Worm (Caenorhabditis elegans): ENCODE results near the gene fbxa-84.
"Not testable (repeated sequence)": the region's sequence is repeated elsewhere in the genome, so short reads cannot be mapped to it uniquely, and the experiment has no call there.

fbxa-84 gene

ce11 chrV:15211869-15212268, 29.6 kb downstream of the fbxa-84 start, which contains the start of gene sri-24:
Gene sri-24, plus strand, starts transcription at chrV:15212169.
- TF ChIP-seq pag-3 (tag; optimal IDR thresholded peaks at IDR 0.05; ENCODE audit: borderline replicate concordance, insufficient read depth); irx-1 (tag; optimal IDR thresholded peaks at IDR 0.05); nhr-71 (tag; optimal IDR thresholded peaks at IDR 0.05): not testable (repeated sequence)

- TF ChIP-seq snpc-4, lsy-2, ceh-82 (tag; optimal IDR thresholded peaks at IDR 0.05): not testable (repeated sequence)
Observed at ce11 chrV:15215175-15215574, 32.9 kb downstream of the fbxa-84 start, which contains the start of gene sri-26. Gene sri-26, plus strand, starts transcription at chrV:15215475.

ce11 chrV:15216705-15217104, 34.5 kb downstream of the fbxa-84 start, which contains the start of gene sri-25:
Gene sri-25, plus strand, starts transcription at chrV:15217005.
- TF ChIP-seq Y116A8C.19 (tag; optimal IDR thresholded peaks at IDR 0.05; ENCODE audit: borderline replicate concordance) (no peak), mab-9 (GFP tag; IDR thresholded peaks at IDR 0.05) (no peak), nhr-77 (tag; optimal IDR thresholded peaks at IDR 0.05) (no peak), nhr-19 (GFP tag; conservative IDR thresholded peaks at IDR 0.05) (no peak), pqm-1 (tag; optimal IDR thresholded peaks at IDR 0.05) (no peak), snu-23 (GFP tag; optimal IDR thresholded peaks at IDR 0.05) (no peak), elt-3 (tag; optimal IDR thresholded peaks at IDR 0.05) (no peak), lsy-2 (tag; optimal IDR thresholded peaks at IDR 0.05) (no peak), lin-14 (GFP tag; optimal IDR thresholded peaks at IDR 0.05) (no peak), C16A3.4 (tag; optimal IDR thresholded peaks at IDR 0.05) (no peak), sox-4 (tag; optimal IDR thresholded peaks at IDR 0.05) (no peak), ceh-63 (GFP tag; optimal IDR thresholded peaks at IDR 0.05) (no peak), efl-1 (optimal IDR thresholded peaks at IDR 0.05) (no peak), efl-1 (GFP tag; optimal IDR thresholded peaks at IDR 0.05 in 1 of 2) (no peak), mef-2 (tag; optimal IDR thresholded peaks at IDR 0.05) (no peak), skn-1 (tag; optimal IDR thresholded peaks at IDR 0.05) (no peak), egl-27 (tag; optimal IDR thresholded peaks at IDR 0.05) (no peak), unc-62 (GFP tag; optimal IDR thresholded peaks at IDR 0.05) (no peak)

ce11 chrV:15221330-15221729, 39.1 kb downstream of the fbxa-84 start, which contains the start of gene irld-25:
Gene irld-25, plus strand, starts transcription at chrV:15221630.
- no peak for TF ChIP-seq ztf-11 (tag; optimal IDR thresholded peaks at IDR 0.05)
- TF ChIP-seq elt-2 (tag; optimal IDR thresholded peaks at IDR 0.05) = no peak
- TF ChIP-seq F16B12.6 (tag; optimal IDR thresholded peaks at IDR 0.05) = no peak
- no peak for TF ChIP-seq xbp-1 (tag; optimal IDR thresholded peaks at IDR 0.05)

ce11 chrV:15223668-15224067, 41.4 kb downstream of the fbxa-84 start, which contains the start of gene srw-24:
Gene srw-24, plus strand, starts transcription at chrV:15223968.
- TF ChIP-seq nhr-77 (tag; optimal IDR thresholded peaks at IDR 0.05) (no peak), nhr-237 (tag; optimal IDR thresholded peaks at IDR 0.05) (no peak), elt-3 (tag; optimal IDR thresholded peaks at IDR 0.05) (no peak), nhr-85 (tag) (no peak), fkh-4 (tag; optimal IDR thresholded peaks at IDR 0.05; ENCODE audit: borderline replicate concordance) (no peak), ztf-4 (tag; optimal IDR thresholded peaks at IDR 0.05) (no peak), nhr-84 (tag; optimal IDR thresholded peaks at IDR 0.05) (no peak), F16B12.6 (tag; optimal IDR thresholded peaks at IDR 0.05) (no peak), lin-15B (tag; optimal IDR thresholded peaks at IDR 0.05) (no peak), Y116A8C.19 (tag; optimal IDR thresholded peaks at IDR 0.05; ENCODE audit: borderline replicate concordance) (no peak), lir-3 (tag; optimal IDR thresholded peaks at IDR 0.05; ENCODE audit: poor library complexity) (no peak)

Measured in whole organism, L1 larva.